Worm (Caenorhabditis elegans) whole organism, L3 larva: ENCODE measurements around the gene usip-1.

ENCODE experiments used
- elt-2 ChIP-seq: sonication (generic microtip); optimal IDR thresholded peaks from 2 replicates; lab custom pipeline; 2016; ENCODE audit warnings: missing genetic modification reagents, mild to moderate bottlenecking, missing genetic modification characterization, missing compliant biosample characterization
- lin-15B ChIP-seq: fragments of 150-350 bp; optimal IDR thresholded peaks from 2 replicates; lab custom pipeline; 2014; ENCODE audit warnings: missing biosample characterization, missing genetic modification characterization
- nhr-11 ChIP-seq: fragments of 150-350 bp; optimal IDR thresholded peaks from 2 replicates; lab custom pipeline; 2014; ENCODE audit warnings: missing biosample characterization, missing genetic modification characterization
- unc-62 ChIP-seq: fragments of 150-350 bp; sonication (generic microtip); optimal IDR thresholded peaks from 4 replicates; lab custom pipeline; 2014; ENCODE audit warnings: missing biosample characterization, missing genetic modification reagents, missing genetic modification characterization
- ztf-4 ChIP-seq: fragments of 150-350 bp; optimal IDR thresholded peaks from 2 replicates; lab custom pipeline; 2014; ENCODE audit warnings: missing biosample characterization, missing genetic modification characterization

DNA sequence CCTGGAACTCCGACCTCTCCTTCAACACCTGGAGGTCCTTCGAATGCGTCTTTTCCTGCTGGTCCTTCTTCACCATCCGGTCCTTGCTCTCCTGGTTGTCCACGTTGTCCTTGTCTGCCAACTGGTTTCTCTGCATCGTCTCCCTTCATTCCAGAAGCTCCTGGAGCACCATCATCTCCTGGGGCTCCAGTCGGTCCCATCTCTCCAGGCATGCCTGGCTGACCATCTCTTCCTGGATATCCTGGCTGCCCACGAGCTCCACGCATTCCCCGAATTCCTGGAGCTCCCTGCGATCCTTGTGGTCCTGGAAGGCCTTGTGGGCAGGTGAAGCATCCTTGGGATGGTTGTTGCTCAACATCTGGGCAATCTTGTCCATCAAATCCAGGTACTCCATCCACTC lies 13.8 kb upstream of the usip-1 start:
- TF ChIP-seq ztf-4 (tag; lab: Kevin White, UChicago) (no peak), nhr-11 (tag; lab: Kevin White, UChicago) (no peak), unc-62 (no peak), lin-15B (tag; lab: Kevin White, UChicago) (no peak), elt-2 (tag; lab: Kevin White, UChicago) (no peak)
